Fruit fly (Drosophila melanogaster) whole organism, pupa: ENCODE results near the gene Atxn7.

ENCODE experiments used
- CG32121 ChIP-seq: fragments of 200-800 bp; sonication (Bioruptor generic); IDR thresholded peaks from 2 replicates; pipeline ENCODE4 v1.3.6; 2022; ENCODE audit warnings: missing biosample characterization, missing genetic modification characterization
- EcR ChIP-seq: fragments of 200-800 bp; sonication (Bioruptor generic); optimal IDR thresholded peaks from 3 replicates; lab custom pipeline; 2019; ENCODE audit warnings: missing biosample characterization, missing genetic modification characterization, mild to moderate bottlenecking, moderate library complexity, missing genetic modification reagents

dm6 chr2L:2419913-2420312, 44.3 kb downstream of the Atxn7 start, which contains the start of gene CG34447:
- TF ChIP-seq CG32121 (GFP tag; lab: Robert Waterston, UW) (no peak), EcR (GFP tag; lab: Kevin White, UChicago) (no peak)
